Worm (Caenorhabditis elegans) whole organism, L4 larva: ENCODE results near the gene ZK1240.9.

Experiments
- D1046.2 ChIP-seq: fragments of 200-800 bp; sonication (Bioruptor generic); IDR thresholded peaks from 2 replicates; pipeline ENCODE4 v1.3.6; 2022; ENCODE audit warnings: missing genetic modification characterization, missing compliant biosample characterization
- F10B5.3 ChIP-seq: sonication (generic microtip); optimal IDR thresholded peaks from 2 replicates; lab custom pipeline; 2016; ENCODE audit warnings: mild to moderate bottlenecking, missing genetic modification characterization, missing compliant biosample characterization
- F37D6.2 ChIP-seq: sonication (generic microtip); optimal IDR thresholded peaks from 2 replicates; lab custom pipeline; 2016; ENCODE audit warnings: mild to moderate bottlenecking, missing genetic modification characterization, missing compliant biosample characterization
- F49E8.2 ChIP-seq: sonication (generic microtip); optimal IDR thresholded peaks from 2 replicates; lab custom pipeline; 2016; ENCODE audit warnings: missing compliant biosample characterization, mild to moderate bottlenecking, missing genetic modification characterization, borderline replicate concordance
- R02D3.7 ChIP-seq: fragments of 150-350 bp; sonication (generic microtip); optimal IDR thresholded peaks from 3 replicates; lab custom pipeline; 2014; ENCODE audit warnings: missing biosample characterization, missing genetic modification characterization
- Y105C5A.15 ChIP-seq: fragments of 200-800 bp; sonication (Bioruptor generic); IDR thresholded peaks from 2 replicates; pipeline ENCODE4 v1.3.6; 2022; ENCODE audit warnings: missing genetic modification characterization, missing compliant biosample characterization
- Y48G9A.11 ChIP-seq: fragments of 200-800 bp; sonication (Bioruptor generic); IDR thresholded peaks from 2 replicates; pipeline ENCODE4 v1.3.6; 2022; ENCODE audit warnings: missing genetic modification reagents, missing genetic modification characterization, missing compliant biosample characterization
- Y75B8A.6 ChIP-seq: fragments of 200-800 bp; sonication (Bioruptor generic); IDR thresholded peaks from 2 replicates; pipeline ENCODE4 v1.3.6; 2022; ENCODE audit warnings: missing genetic modification reagents, missing genetic modification characterization, missing compliant biosample characterization
- aha-1 ChIP-seq: fragments of 150-350 bp; peaks from one replicate; lab custom pipeline; 2014; ENCODE audit warnings: missing biosample characterization, missing genetic modification characterization
- aly-2 ChIP-seq: sonication (generic microtip); optimal IDR thresholded peaks from 2 replicates; lab custom pipeline; 2018; ENCODE audit warnings: missing biosample characterization, missing genetic modification characterization
- attf-4 ChIP-seq: sonication (generic microtip); optimal IDR thresholded peaks from 3 replicates; lab custom pipeline; 2017; ENCODE audit warnings: missing biosample characterization, missing genetic modification characterization
- ceh-20 ChIP-seq: fragments of 200-800 bp; sonication (Bioruptor generic); IDR thresholded peaks from 2 replicates; pipeline ENCODE4 v1.3.6; 2022; ENCODE audit warnings: missing genetic modification reagents, missing genetic modification characterization, missing compliant biosample characterization
- ces-1 ChIP-seq: fragments of 150-350 bp; sonication (generic microtip); optimal IDR thresholded peaks from 4 replicates; lab custom pipeline; 2014; ENCODE audit warnings: missing biosample characterization, missing genetic modification reagents, missing genetic modification characterization
- cey-2 ChIP-seq: sonication (generic microtip); optimal IDR thresholded peaks from 3 replicates; lab custom pipeline; 2017; ENCODE audit warnings: missing genetic modification characterization, mild to moderate bottlenecking, missing compliant biosample characterization, antibody characterized with exemption, borderline replicate concordance; ENCODE audit not compliant: insufficient read depth
- daf-19 ChIP-seq: fragments of 200-800 bp; sonication (Bioruptor generic); conservative IDR thresholded peaks from 2 replicates; pipeline ENCODE4 v1.3.6; 2022; ENCODE audit warnings: missing genetic modification characterization, missing compliant biosample characterization
- daf-8 ChIP-seq: fragments of 200-800 bp; sonication (Bioruptor generic); IDR thresholded peaks from 2 replicates; pipeline ENCODE4 v1.3.6; 2022; ENCODE audit warnings: missing genetic modification characterization, missing compliant biosample characterization
- dmd-8 ChIP-seq: fragments of 200-800 bp; sonication (Bioruptor generic); IDR thresholded peaks from 2 replicates; pipeline ENCODE4 v1.3.6; 2022; ENCODE audit warnings: missing genetic modification characterization, missing compliant biosample characterization
- dmd-9 ChIP-seq: fragments of 200-800 bp; sonication (Bioruptor generic); IDR thresholded peaks from 2 replicates; pipeline ENCODE4 v1.3.6; 2022; ENCODE audit warnings: missing genetic modification reagents, missing genetic modification characterization, missing compliant biosample characterization
- dpl-1 ChIP-seq: fragments of 150-350 bp; optimal IDR thresholded peaks from 2 replicates; lab custom pipeline; 2014; ENCODE audit warnings: missing biosample characterization, missing genetic modification reagents, missing genetic modification characterization
- duxl-1 ChIP-seq: sonication (generic microtip); optimal IDR thresholded peaks from 2 replicates; lab custom pipeline; 2016; ENCODE audit warnings: mild to moderate bottlenecking, missing genetic modification characterization, moderate library complexity, missing compliant biosample characterization; ENCODE audit not compliant: poor library complexity
- dve-1 ChIP-seq: sonication (generic microtip); optimal IDR thresholded peaks from 2 replicates; lab custom pipeline; 2017; ENCODE audit warnings: antibody characterized with exemption, mild to moderate bottlenecking, missing genetic modification characterization, missing compliant biosample characterization; ENCODE audit not compliant: insufficient read depth
- egl-27 ChIP-seq: sonication (generic microtip); optimal IDR thresholded peaks from 3 replicates; lab custom pipeline; 2017; ENCODE audit warnings: missing biosample characterization, missing genetic modification reagents, missing genetic modification characterization
- fkh-10 ChIP-seq: fragments of 150-350 bp; optimal IDR thresholded peaks from 2 replicates; lab custom pipeline; 2014; ENCODE audit warnings: missing biosample characterization, missing genetic modification reagents, missing genetic modification characterization
- fos-1 ChIP-seq: fragments of 150-350 bp; optimal IDR thresholded peaks from 2 replicates; lab custom pipeline; 2014; ENCODE audit warnings: missing biosample characterization, missing genetic modification characterization
- hif-1 ChIP-seq, 2 experiments: sonication (generic microtip); optimal IDR thresholded peaks; 2 replicates each; lab custom pipeline; 2016 to 2017; ENCODE audit warnings: missing compliant biosample characterization in 2 of 2, missing genetic modification characterization in 2 of 2, missing genetic modification reagents in 2 of 2, missing genotype in 2 of 2, mild to moderate bottlenecking in 1 of 2
- hmg-1.1 ChIP-seq: fragments of 200-800 bp; sonication (Bioruptor generic); IDR thresholded peaks from 2 replicates; pipeline ENCODE4 v1.3.6; 2022; ENCODE audit warnings: missing genetic modification reagents, missing genetic modification characterization, missing compliant biosample characterization
- jun-1 ChIP-seq: fragments of 150-350 bp; optimal IDR thresholded peaks from 2 replicates; lab custom pipeline; 2014; ENCODE audit warnings: missing biosample characterization, missing genetic modification reagents, missing genetic modification characterization
- lin-1 ChIP-seq: fragments of 200-800 bp; sonication (Bioruptor generic); IDR thresholded peaks from 2 replicates; pipeline ENCODE4 v1.3.6; 2022; ENCODE audit warnings: missing genetic modification reagents, missing genetic modification characterization, missing compliant biosample characterization
- lin-13 ChIP-seq: fragments of 150-350 bp; optimal IDR thresholded peaks from 2 replicates; lab custom pipeline; 2014; ENCODE audit warnings: missing biosample characterization, missing genetic modification reagents, missing genetic modification characterization
- lin-15B ChIP-seq: fragments of 150-350 bp; sonication (generic microtip); optimal IDR thresholded peaks from 3 replicates; lab custom pipeline; 2014; ENCODE audit warnings: missing biosample characterization, missing genetic modification characterization
- lsy-2 ChIP-seq, 2 experiments: fragments of 150-350 bp in 1 of 2; sonication (generic microtip) in 1 of 2; optimal IDR thresholded peaks; 2 replicates each; lab custom pipeline; 2014 to 2017; ENCODE audit warnings: missing biosample characterization in 2 of 2, missing genetic modification characterization in 2 of 2
- madf-5 ChIP-seq, 2 experiments: fragments of 200-800 bp; sonication (Bioruptor generic); IDR thresholded peaks; 2 replicates each; pipeline ENCODE4 v1.3.6; 2022; ENCODE audit warnings: missing compliant biosample characterization in 2 of 2, missing genetic modification characterization in 2 of 2
- madf-9 ChIP-seq: fragments of 200-800 bp; sonication (Bioruptor generic); conservative IDR thresholded peaks from 2 replicates; pipeline ENCODE4 v1.3.6; 2022; ENCODE audit warnings: missing genetic modification reagents, missing genetic modification characterization, missing compliant biosample characterization
- mep-1 ChIP-seq: fragments of 150-350 bp; sonication (generic microtip); optimal IDR thresholded peaks from 3 replicates; lab custom pipeline; 2014; ENCODE audit warnings: missing biosample characterization, missing genetic modification characterization
- mes-2 ChIP-seq: sonication (generic microtip); optimal IDR thresholded peaks from 2 replicates; lab custom pipeline; 2016; ENCODE audit warnings: missing genotype, mild to moderate bottlenecking, missing genetic modification characterization, missing compliant biosample characterization; ENCODE audit not compliant: poor library complexity, severe bottlenecking
- nhr-10 ChIP-seq: fragments of 150-350 bp; optimal IDR thresholded peaks from 2 replicates; lab custom pipeline; 2014; ENCODE audit warnings: missing biosample characterization, missing genetic modification characterization
- nhr-11 ChIP-seq: fragments of 150-350 bp; optimal IDR thresholded peaks from 2 replicates; lab custom pipeline; 2014; ENCODE audit warnings: missing biosample characterization, missing genetic modification characterization
- nhr-42 ChIP-seq: fragments of 200-800 bp; sonication (Bioruptor generic); IDR thresholded peaks from 2 replicates; pipeline ENCODE4 v1.3.6; 2022; ENCODE audit warnings: missing genetic modification characterization, missing compliant biosample characterization
- nhr-6 ChIP-seq: fragments of 150-350 bp; optimal IDR thresholded peaks from 2 replicates; lab custom pipeline; 2014; ENCODE audit warnings: missing biosample characterization, missing genetic modification characterization
- nhr-77 ChIP-seq: fragments of 150-350 bp; optimal IDR thresholded peaks from 2 replicates; lab custom pipeline; 2014; ENCODE audit warnings: missing biosample characterization, missing genetic modification characterization
- pqm-1 ChIP-seq: sonication (generic microtip); optimal IDR thresholded peaks from 2 replicates; lab custom pipeline; 2017; ENCODE audit warnings: missing biosample characterization, missing genetic modification characterization
- saeg-2 ChIP-seq: fragments of 200-800 bp; sonication (Bioruptor generic); IDR thresholded peaks from 2 replicates; pipeline ENCODE4 v1.3.6; 2022; ENCODE audit warnings: missing genetic modification reagents, missing genetic modification characterization, missing compliant biosample characterization
- set-16 ChIP-seq: fragments of 200-800 bp; sonication (Bioruptor generic); IDR thresholded peaks from 2 replicates; pipeline ENCODE4 v1.3.6; 2022; ENCODE audit warnings: missing genetic modification reagents, missing genetic modification characterization, missing compliant biosample characterization
- snpc-1.2 ChIP-seq: fragments of 200-800 bp; sonication (Bioruptor generic); IDR thresholded peaks from 2 replicates; pipeline ENCODE4 v1.3.6; 2022; ENCODE audit warnings: missing genetic modification reagents, missing genetic modification characterization, missing compliant biosample characterization
- spr-3 ChIP-seq: fragments of 200-800 bp; sonication (Bioruptor generic); optimal IDR thresholded peaks from 2 replicates; lab custom pipeline; 2018; ENCODE audit warnings: mild to moderate bottlenecking, missing genetic modification characterization, missing compliant biosample characterization
- tag-97 ChIP-seq: fragments of 200-800 bp; sonication (Bioruptor generic); IDR thresholded peaks from 2 replicates; pipeline ENCODE4 v1.3.6; 2022; ENCODE audit warnings: missing genetic modification characterization, missing compliant biosample characterization
- ztf-11 ChIP-seq: fragments of 150-350 bp; optimal IDR thresholded peaks from 2 replicates; lab custom pipeline; 2014; ENCODE audit warnings: missing biosample characterization, missing genetic modification characterization

The ZK1240.9 gene

DNA sequence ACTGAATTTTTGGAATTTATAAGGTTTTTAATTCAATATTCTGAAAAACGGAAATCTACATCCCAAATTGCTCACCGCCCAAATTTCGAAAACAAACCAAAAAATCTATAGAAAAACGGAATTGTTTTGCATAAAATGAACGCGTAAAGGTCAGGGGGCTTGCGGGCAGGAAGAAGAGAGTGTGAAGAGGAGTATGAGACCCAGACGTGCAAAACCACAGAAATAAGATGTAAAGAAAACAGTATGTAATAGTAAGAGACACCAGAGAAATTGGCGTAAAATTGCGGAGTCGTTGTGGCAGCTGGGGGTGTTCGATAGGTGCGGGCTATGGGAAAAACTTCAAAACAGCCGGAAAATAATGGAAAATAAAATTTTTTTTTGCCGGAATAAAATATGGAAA, 23.0 kb downstream of the ZK1240.9 start (continued):
- no peak for TF ChIP-seq nhr-10 (tag; lab: Kevin White, UChicago)
- TF ChIP-seq mep-1 (tag; lab: Kevin White, UChicago), result no peak
- TF ChIP-seq F37D6.2 (tag; lab: Kevin White, UChicago), result no peak
- TF ChIP-seq dmd-8 (GFP tag; lab: Robert Waterston, UW), result no peak
- no peak for TF ChIP-seq spr-3 (GFP tag; lab: Kevin White, UChicago)
- TF ChIP-seq pqm-1 (tag; lab: Kevin White, UChicago), result no peak
- no peak for TF ChIP-seq madf-9
- TF ChIP-seq hmg-1.1 (GFP tag; lab: Robert Waterston, UW), result 0 out of 2 replicates have a peak, but pooled peaks have one; percentile 23
- no peak for TF ChIP-seq dpl-1
- TF ChIP-seq D1046.2 (GFP tag; lab: Robert Waterston, UW), result no peak
- no peak for TF ChIP-seq jun-1 (tag; lab: Kevin White, UChicago)
- TF ChIP-seq fkh-10 (GFP tag; lab: Kevin White, UChicago), result no peak
- TF ChIP-seq tag-97 (GFP tag; lab: Robert Waterston, UW), result no peak
- TF ChIP-seq fos-1, result no peak
- no peak for TF ChIP-seq saeg-2 (GFP tag; lab: Robert Waterston, UW)
- TF ChIP-seq Y105C5A.15, result no peak
- no peak for TF ChIP-seq snpc-1.2 (GFP tag; lab: Robert Waterston, UW)
- TF ChIP-seq egl-27 (tag; lab: Kevin White, UChicago), result no peak
- TF ChIP-seq R02D3.7 (tag; lab: Kevin White, UChicago), result peak; percentile 23
- TF ChIP-seq ceh-20 (GFP tag; lab: Robert Waterston, UW), result no peak
- TF ChIP-seq nhr-6, result no peak
- peak; percentile 12 for TF ChIP-seq mes-2 (tag; lab: Kevin White, UChicago)
- no peak for TF ChIP-seq duxl-1
- no peak for TF ChIP-seq attf-4 (tag; lab: Kevin White, UChicago)
- no peak for TF ChIP-seq dmd-9 (GFP tag; lab: Robert Waterston, UW)
- no peak for TF ChIP-seq aly-2 (tag; lab: Kevin White, UChicago)
- TF ChIP-seq lsy-2 (tag; optimal IDR thresholded peaks at IDR 0.05; lab: Kevin White, UChicago), result peak in 1 of 2 experiments; percentile 38

ce11 chrII:2341515-2341914, 23.5 kb downstream of the ZK1240.9 start, which contains the start of gene enri-1:
enri-1 (minus strand) TSS chrII:2341615.
- TF ChIP-seq lin-1 (no peak), F10B5.3 (tag; lab: Kevin White, UChicago) (no peak), ztf-11 (tag; lab: Kevin White, UChicago) (no peak)

- TF ChIP-seq hif-1 (tag; optimal IDR thresholded peaks at IDR 0.05; lab: Kevin White, UChicago), result no peak
- TF ChIP-seq Y75B8A.6 (GFP tag; lab: Robert Waterston, UW), result no peak
- no peak for TF ChIP-seq spr-3 (GFP tag; lab: Kevin White, UChicago)
- no peak for TF ChIP-seq daf-19
- peak; percentile 21 for TF ChIP-seq nhr-77
- TF ChIP-seq madf-9, result no peak
- no peak for TF ChIP-seq ztf-11 (tag; lab: Kevin White, UChicago)
- no peak for TF ChIP-seq cey-2 (tag; lab: Kevin White, UChicago)
- TF ChIP-seq Y48G9A.11 (GFP tag; lab: Robert Waterston, UW), result peak; percentile 67
- no peak for TF ChIP-seq D1046.2 (GFP tag; lab: Robert Waterston, UW)
- no peak for TF ChIP-seq ces-1 (GFP tag; lab: Kevin White, UChicago)
- peak; percentile 20 for TF ChIP-seq duxl-1
- no peak for TF ChIP-seq lin-1
- TF ChIP-seq snpc-1.2 (GFP tag; lab: Robert Waterston, UW), result no peak
- no peak for TF ChIP-seq F49E8.2 (tag; lab: Kevin White, UChicago)
- TF ChIP-seq set-16, result no peak
- TF ChIP-seq saeg-2 (GFP tag; lab: Robert Waterston, UW), result no peak
- TF ChIP-seq nhr-42 (GFP tag; lab: Robert Waterston, UW), result no peak
- TF ChIP-seq madf-5 (GFP tag; IDR thresholded peaks at IDR 0.05; lab: Robert Waterston, UW), result no peak
- TF ChIP-seq nhr-10 (tag; lab: Kevin White, UChicago), result no peak
- no peak for TF ChIP-seq daf-8 (GFP tag; lab: Robert Waterston, UW)
- no peak for TF ChIP-seq tag-97 (GFP tag; lab: Robert Waterston, UW)
- TF ChIP-seq lin-13 (GFP tag; lab: Kevin White, UChicago), result no peak
- TF ChIP-seq nhr-6, result no peak
- no peak for TF ChIP-seq lin-15B
- no peak for TF ChIP-seq dve-1 (tag; lab: Kevin White, UChicago)
- TF ChIP-seq aha-1, result peak; percentile 71
- TF ChIP-seq nhr-11 (tag; lab: Kevin White, UChicago), result no peak
Measured at ce11 chrII:2342004-2342479, 24.1 kb downstream of the ZK1240.9 start, which contains the start of gene F43C11.6. F43C11.6 (plus strand) TSS chrII:2342429.
